Fruit fly (Drosophila melanogaster) whole organism: ENCODE data around the gene CG4367.

ENCODE experiments used
- CG8478 ChIP-seq: fragments of >200 bp; optimal IDR thresholded peaks from 2 replicates; lab custom pipeline; 2018; ENCODE audit warnings: inconsistent platforms
- usp ChIP-seq: fragments of >200 bp; optimal IDR thresholded peaks from 2 replicates; lab custom pipeline; 2017; ENCODE audit warnings: missing biosample characterization, missing genetic modification characterization, mixed read lengths

- TF ChIP-seq usp: no peak
- no peak for TF ChIP-seq CG8478 (lab: Kevin White, UChicago)
These were observed 13.5 kb upstream of the CG4367 start for dm6 chr3R:20318166-20318690.
